Fruit fly (Drosophila melanogaster): ENCODE measurements around the gene Dnaaf5.
A peak's percentile ranks its signal among the peaks of the same experiment; 100 is the strongest.

Dnaaf5 gene

DNA sequence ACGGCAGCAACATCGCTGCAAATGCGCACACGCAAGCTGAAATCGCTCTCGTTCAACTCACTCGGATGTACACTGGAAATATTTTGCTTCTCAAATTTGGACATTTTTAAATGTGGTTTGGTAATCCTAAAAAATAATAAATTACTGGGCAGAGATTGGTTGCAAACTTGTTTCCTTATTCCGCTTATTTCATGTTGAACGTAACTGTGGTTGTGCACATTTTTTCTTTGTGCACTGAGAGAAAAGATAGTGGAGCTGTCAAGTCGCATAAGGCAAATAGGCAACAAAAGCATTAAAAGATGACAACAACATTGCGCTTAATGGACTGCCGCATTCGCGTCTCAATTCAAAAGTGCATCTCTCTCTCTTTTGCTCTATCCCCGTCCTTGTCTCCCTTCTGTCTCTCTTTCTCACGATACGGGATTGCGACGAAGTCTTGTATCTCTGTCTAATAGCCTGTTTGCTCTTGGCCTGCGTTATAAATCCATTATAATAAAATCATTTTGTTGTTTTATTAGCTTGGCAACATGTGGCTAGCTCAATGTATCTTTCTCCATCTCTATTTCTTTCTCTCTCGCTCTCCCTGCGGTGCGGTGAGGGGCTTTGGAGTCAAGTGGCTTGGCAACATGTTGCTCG lies 11.7 kb upstream of the Dnaaf5 start (continued):
- TF ChIP-seq CG30431 (GFP tag; optimal IDR thresholded peaks at IDR 0.05) = peak; percentile 95
- peak; percentile 46 for TF ChIP-seq ac (GFP tag; optimal IDR thresholded peaks at IDR 0.05)
- TF ChIP-seq schlank (tag; optimal IDR thresholded peaks at IDR 0.05) = peak; percentile 73
- peak; percentile 85 for TF ChIP-seq CG10654 (GFP tag; optimal IDR thresholded peaks at IDR 0.05)
- peak; percentile 87 for TF ChIP-seq Ada2b (GFP tag; IDR thresholded peaks at IDR 0.05)
- TF ChIP-seq ttk (GFP tag; IDR thresholded peaks at IDR 0.05) = peak; percentile 82
- TF ChIP-seq zen (tag; optimal IDR thresholded peaks at IDR 0.05) = peak; percentile 58
- TF ChIP-seq CG17359 (tag; optimal IDR thresholded peaks at IDR 0.05) = peak; percentile 90
- TF ChIP-seq gcm (GFP tag; optimal IDR thresholded peaks at IDR 0.05) = peak; percentile 79
- peak; percentile 100 for TF ChIP-seq Ets65A (GFP tag)
- TF ChIP-seq CG11093 (GFP tag; IDR thresholded peaks at IDR 0.05) = peak; percentile 59; the same call in 1 of the 3 replicates
- TF ChIP-seq tll (GFP tag; optimal IDR thresholded peaks at IDR 0.05) = peak; percentile 58 to 91
- TF ChIP-seq chn (GFP tag; optimal IDR thresholded peaks at IDR 0.05) = peak; percentile 97
- TF ChIP-seq hth (optimal IDR thresholded peaks at IDR 0.05) = no peak
- TF ChIP-seq seq (GFP tag; IDR thresholded peaks at IDR 0.05) = peak; percentile 98
- peak; percentile 95 for TF ChIP-seq CoRest (tag; optimal IDR thresholded peaks at IDR 0.05)
- TF ChIP-seq CG11247 (GFP tag; IDR thresholded peaks at IDR 0.05) = peak; percentile 71
- peak; percentile 44 to 51 for TF ChIP-seq Trl (optimal IDR thresholded peaks at IDR 0.05)
- peak; percentile 94 for TF ChIP-seq Trl (GFP tag; optimal IDR thresholded peaks at IDR 0.05)
- TF ChIP-seq Med (GFP tag) = peak; percentile 98
- TF ChIP-seq CG15269 (tag; optimal IDR thresholded peaks at IDR 0.05) = peak; percentile 94
- no peak for TF ChIP-seq corto (GFP tag; optimal IDR thresholded peaks at IDR 0.05)
- TF ChIP-seq Rfx (GFP tag; IDR thresholded peaks at IDR 0.05) = peak; percentile 89
- peak; percentile 95 for TF ChIP-seq shn (GFP tag; optimal IDR thresholded peaks at IDR 0.05)
- TF ChIP-seq CG34376 (GFP tag; optimal IDR thresholded peaks at IDR 0.05) = peak; percentile 11
- peak; percentile 95 for TF ChIP-seq CG1529 (GFP tag; optimal IDR thresholded peaks at IDR 0.05)
- TF ChIP-seq CG3407 (GFP tag; optimal IDR thresholded peaks at IDR 0.05) = peak; percentile 92
- peak; percentile 79 for TF ChIP-seq E2f2 (GFP tag; IDR thresholded peaks at IDR 0.05)
- peak; percentile 82 for TF ChIP-seq CG18764 (GFP tag; optimal IDR thresholded peaks at IDR 0.05)
- peak; percentile 45 for TF ChIP-seq Neu2 (GFP tag; optimal IDR thresholded peaks at IDR 0.05; ENCODE audit: borderline replicate concordance)
- peak; percentile 95 for TF ChIP-seq Chrac-16 (GFP tag; optimal IDR thresholded peaks at IDR 0.05)
- peak; percentile 88 for TF ChIP-seq CG18599 (GFP tag; optimal IDR thresholded peaks at IDR 0.05)
- peak; percentile 90 for TF ChIP-seq Bdp1 (GFP tag; optimal IDR thresholded peaks at IDR 0.05)
- peak; percentile 95 for TF ChIP-seq Atf-2 (GFP tag; optimal IDR thresholded peaks at IDR 0.05)
- TF ChIP-seq grn (GFP tag; optimal IDR thresholded peaks at IDR 0.05) = peak; percentile 47
- peak; percentile 88 for TF ChIP-seq dmrt99B (tag; optimal IDR thresholded peaks at IDR 0.05)
- TF ChIP-seq CG1832 (GFP tag; optimal IDR thresholded peaks at IDR 0.05) = peak; percentile 77
- TF ChIP-seq gsb (GFP tag; IDR thresholded peaks at IDR 0.05) = no peak; the same call in 1 of the 2 replicates
- peak; percentile 98 for TF ChIP-seq Optix (GFP tag; IDR thresholded peaks at IDR 0.05)
- peak; percentile 77 for TF ChIP-seq Usf (GFP tag; optimal IDR thresholded peaks at IDR 0.05)
- peak; percentile 69 for TF ChIP-seq ranshi (GFP tag; IDR thresholded peaks at IDR 0.05)
- TF ChIP-seq Mad (GFP tag; optimal IDR thresholded peaks at IDR 0.05) = peak; percentile 96
- TF ChIP-seq CG6765 (GFP tag; optimal IDR thresholded peaks at IDR 0.05) = peak; percentile 62
- TF ChIP-seq CG3838 (GFP tag; optimal IDR thresholded peaks at IDR 0.05) = peak; percentile 83
- TF ChIP-seq CG10321 (GFP tag; IDR thresholded peaks at IDR 0.05) = peak; percentile 78
- TF ChIP-seq yki (optimal IDR thresholded peaks at IDR 0.05) = no peak
- TF ChIP-seq dpn (GFP tag; optimal IDR thresholded peaks at IDR 0.05) = peak; percentile 97 to 98
- TF ChIP-seq Side (GFP tag; optimal IDR thresholded peaks at IDR 0.05) = peak; percentile 75
- TF ChIP-seq gcm2 (GFP tag; optimal IDR thresholded peaks at IDR 0.05) = peak; percentile 96
- peak; percentile 47; the same call in 1 of the 3 replicates for TF ChIP-seq vnd (GFP tag; IDR thresholded peaks at IDR 0.05; ENCODE audit: partially characterized antibody)
- TF ChIP-seq CG3281 (GFP tag; optimal IDR thresholded peaks at IDR 0.05) = peak; percentile 76
